Fruit fly (Drosophila melanogaster) whole organism, embryonic: ENCODE results near the gene CG32645.

Experiments used
- Asciz ChIP-seq: fragments of 200-800 bp; sonication (Bioruptor generic); optimal IDR thresholded peaks from 2 replicates; lab custom pipeline; 2017; ENCODE audit warnings: missing biosample characterization, mild to moderate bottlenecking, missing genetic modification characterization, missing genetic modification reagents
- CG1233 ChIP-seq: fragments of 200-800 bp; sonication (Bioruptor generic); optimal IDR thresholded peaks from 4 replicates; lab custom pipeline; 2018; ENCODE audit warnings: missing biosample characterization, mild to moderate bottlenecking, missing genetic modification characterization
- CG13624 ChIP-seq: fragments of 200-800 bp; sonication (Bioruptor generic); optimal IDR thresholded peaks from 2 replicates; lab custom pipeline; 2016; ENCODE audit warnings: missing biosample characterization, missing genetic modification characterization
- CG16815 ChIP-seq: fragments of 200-800 bp; sonication (Bioruptor generic); optimal IDR thresholded peaks from 3 replicates; lab custom pipeline; 2017; ENCODE audit warnings: missing biosample characterization, mild to moderate bottlenecking, missing genetic modification characterization
- CG17829 ChIP-seq: fragments of 200-800 bp; optimal IDR thresholded peaks from 2 replicates; lab custom pipeline; 2019; ENCODE audit warnings: missing biosample characterization, mild to moderate bottlenecking, missing genetic modification characterization, moderate library complexity
- CG18476 ChIP-seq: fragments of 200-800 bp; sonication (Bioruptor generic); optimal IDR thresholded peaks from 2 replicates; lab custom pipeline; 2016; ENCODE audit warnings: missing biosample characterization, mild to moderate bottlenecking, missing genetic modification characterization
- CG6175 ChIP-seq: fragments of 200-800 bp; sonication (Bioruptor generic); IDR thresholded peaks from 3 replicates; pipeline ENCODE4 v1.3.6; 2022; ENCODE audit warnings: missing biosample characterization, missing genetic modification characterization
- Dbx ChIP-seq: fragments of 200-800 bp; sonication (Bioruptor generic); IDR thresholded peaks from 3 replicates; pipeline ENCODE4 v1.3.6; 2022; ENCODE audit warnings: missing biosample characterization, missing genetic modification characterization
- Side ChIP-seq: fragments of 200-800 bp; sonication (Bioruptor generic); optimal IDR thresholded peaks from 2 replicates; lab custom pipeline; 2016; ENCODE audit warnings: missing biosample characterization, missing genetic modification characterization
- Stat92E ChIP-seq, 3 experiments: fragments of >200 bp in 2 of 3; fragments of 200-800 bp in 1 of 3; sonication (Bioruptor generic) in 1 of 3; optimal IDR thresholded peaks; 2 replicates each; lab custom pipeline; 2017 to 2019; ENCODE audit warnings: missing biosample characterization in 3 of 3, missing genetic modification characterization in 3 of 3, mild to moderate bottlenecking in 1 of 3, moderate library complexity in 1 of 3
- lab ChIP-seq: fragments of 200-800 bp; sonication (Bioruptor generic); optimal IDR thresholded peaks from 3 replicates; lab custom pipeline; 2017; ENCODE audit warnings: missing biosample characterization, missing genetic modification characterization, mild to moderate bottlenecking, moderate library complexity, missing genetic modification reagents
- p53 ChIP-seq: fragments of 200-800 bp; sonication (Bioruptor generic); optimal IDR thresholded peaks from 2 replicates; lab custom pipeline; 2016; ENCODE audit warnings: missing biosample characterization, missing genetic modification characterization
- zen ChIP-seq: fragments of 200-800 bp; sonication (Bioruptor generic); optimal IDR thresholded peaks from 3 replicates; lab custom pipeline; 2018; ENCODE audit warnings: missing biosample characterization, mild to moderate bottlenecking, missing genetic modification characterization, moderate library complexity

DNA sequence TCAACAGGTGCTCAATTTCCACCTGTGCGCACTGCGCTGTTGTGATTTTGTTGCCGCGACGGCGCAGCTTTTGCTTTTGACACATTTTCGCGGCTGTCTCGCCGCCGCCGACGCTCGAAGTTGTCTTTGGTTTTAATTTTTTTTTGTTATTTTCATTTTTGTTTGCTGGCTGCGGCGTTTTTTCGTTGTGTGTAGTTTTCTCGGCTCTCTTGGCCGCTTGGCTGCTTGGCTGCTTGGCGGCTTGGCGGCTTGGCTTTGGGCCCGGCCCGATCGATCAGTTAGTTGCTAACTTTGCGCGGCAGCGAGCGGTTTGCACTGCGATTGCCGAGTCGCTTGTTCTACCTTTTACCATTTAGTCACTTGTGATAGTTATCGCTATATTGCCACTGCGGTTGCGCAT lies 24.1 kb upstream of the CG32645 start, which contains the start of gene CG42237:
- peak; percentile 39; the same call in 1 of the 3 replicates for TF ChIP-seq CG6175 (GFP tag; lab: Robert Waterston, UW)
- no peak for TF ChIP-seq Dbx
- no peak for TF ChIP-seq lab
- no peak for TF ChIP-seq Side (GFP tag; lab: Kevin White, UChicago)
- TF ChIP-seq p53 (GFP tag; lab: Kevin White, UChicago): no peak
- TF ChIP-seq zen (tag; lab: Kevin White, UChicago): no peak
- no peak for TF ChIP-seq CG13624 (GFP tag; lab: Kevin White, UChicago)
- no peak for TF ChIP-seq CG16815
- TF ChIP-seq CG18476: no peak
- no peak for TF ChIP-seq Asciz (GFP tag; lab: Kevin White, UChicago)
- TF ChIP-seq CG17829 (tag; lab: Kevin White, UChicago): no peak
- no peak for TF ChIP-seq CG1233 (GFP tag; lab: Kevin White, UChicago)
- no peak for TF ChIP-seq Stat92E (GFP tag; optimal IDR thresholded peaks at IDR 0.05; lab: Kevin White, UChicago)
